Worm (Caenorhabditis elegans): ENCODE data around the gene M03A8.3.

DNA sequence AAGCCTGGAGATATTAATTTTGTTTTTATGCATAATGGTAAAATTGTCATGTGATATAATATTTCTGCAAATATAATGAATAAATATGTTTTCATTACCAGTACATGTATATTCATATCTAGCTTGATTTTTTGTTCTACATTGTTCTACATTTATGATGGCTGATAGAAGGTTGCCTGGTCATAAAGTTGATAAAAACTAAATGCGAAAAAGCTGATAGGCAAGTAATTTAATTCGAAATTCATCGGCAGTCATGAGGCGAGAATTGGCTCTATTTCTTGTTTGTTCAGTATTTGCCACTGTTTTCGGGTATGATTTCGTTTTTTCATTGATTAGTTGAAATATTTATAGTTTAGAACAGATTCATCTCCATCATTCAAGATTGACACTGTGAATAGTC lies 15.7 kb upstream of the M03A8.3 start, which contains the start of gene bgal-2:
- TF ChIP-seq ztf-11 (tag; optimal IDR thresholded peaks at IDR 0.05), result no peak
- no peak for TF ChIP-seq fos-1 (tag; optimal IDR thresholded peaks at IDR 0.05)
- TF ChIP-seq nhr-71 (tag; optimal IDR thresholded peaks at IDR 0.05), result no peak
- TF ChIP-seq blmp-1 (tag; optimal IDR thresholded peaks at IDR 0.05), result no peak
- TF ChIP-seq lir-3 (tag; optimal IDR thresholded peaks at IDR 0.05; ENCODE audit: poor library complexity), result no peak
- TF ChIP-seq isw-1 (GFP tag; IDR thresholded peaks at IDR 0.05), result no peak
- no peak for TF ChIP-seq tlp-1 (tag; optimal IDR thresholded peaks at IDR 0.05)
